Worm (Caenorhabditis elegans) whole organism, late embryonic: Measurements from ENCODE around the gene F01F1.2.

Experiments used
- F13H6.1 ChIP-seq: sonication (generic microtip); optimal IDR thresholded peaks from 2 replicates; lab custom pipeline; 2016; ENCODE audit warnings: missing genetic modification characterization, missing compliant biosample characterization
- K02D7.2 ChIP-seq: sonication (generic microtip); optimal IDR thresholded peaks from 2 replicates; lab custom pipeline; 2017; ENCODE audit warnings: mild to moderate bottlenecking, missing genetic modification characterization, missing compliant biosample characterization
- K09A11.1 ChIP-seq: sonication (generic microtip); optimal IDR thresholded peaks from 2 replicates; lab custom pipeline; 2017; ENCODE audit warnings: antibody characterized with exemption, mild to moderate bottlenecking, missing genetic modification characterization, missing compliant biosample characterization; ENCODE audit not compliant: insufficient read depth
- T23F11.4 ChIP-seq: fragments of 200-800 bp; sonication (Bioruptor generic); optimal IDR thresholded peaks from 2 replicates; lab custom pipeline; 2018; ENCODE audit warnings: mild to moderate bottlenecking, missing genetic modification characterization, missing compliant biosample characterization
- ahr-1 ChIP-seq: sonication (generic microtip); optimal IDR thresholded peaks from 2 replicates; lab custom pipeline; 2016; ENCODE audit warnings: missing genetic modification characterization, missing compliant biosample characterization
- ama-1 ChIP-seq: fragments of 150-350 bp; optimal IDR thresholded peaks from 2 replicates; lab custom pipeline; 2014
- ceh-14 ChIP-seq: sonication (generic microtip); optimal IDR thresholded peaks from 2 replicates; lab custom pipeline; 2016; ENCODE audit warnings: missing genotype, missing genetic modification characterization, missing compliant biosample characterization
- ceh-18 ChIP-seq: sonication (generic microtip); optimal IDR thresholded peaks from 2 replicates; lab custom pipeline; 2016; ENCODE audit warnings: missing genetic modification characterization, missing compliant biosample characterization
- ceh-31 ChIP-seq: sonication (generic microtip); optimal IDR thresholded peaks from 2 replicates; lab custom pipeline; 2016; ENCODE audit warnings: missing genetic modification characterization, missing compliant biosample characterization
- ceh-34 ChIP-seq: sonication (generic microtip); optimal IDR thresholded peaks from 2 replicates; lab custom pipeline; 2016; ENCODE audit warnings: mild to moderate bottlenecking, missing genetic modification characterization, missing compliant biosample characterization
- ceh-45 ChIP-seq: fragments of 200-800 bp; sonication (Bioruptor generic); IDR thresholded peaks from 2 replicates; pipeline ENCODE4 v1.3.6; 2022; ENCODE audit warnings: missing genetic modification reagents, missing genetic modification characterization, missing compliant biosample characterization
- ceh-48 ChIP-seq: sonication (generic microtip); optimal IDR thresholded peaks from 2 replicates; lab custom pipeline; 2016; ENCODE audit warnings: missing genetic modification characterization, inconsistent platforms, missing compliant biosample characterization
- ceh-9 ChIP-seq: sonication (generic microtip); optimal IDR thresholded peaks from 2 replicates; lab custom pipeline; 2016; ENCODE audit warnings: mild to moderate bottlenecking, missing genetic modification characterization, inconsistent platforms, missing compliant biosample characterization
- dmd-4 ChIP-seq: sonication (generic microtip); optimal IDR thresholded peaks from 2 replicates; lab custom pipeline; 2016; ENCODE audit warnings: borderline replicate concordance, missing genetic modification characterization, missing compliant biosample characterization
- elt-2 ChIP-seq: sonication (generic microtip); optimal IDR thresholded peaks from 2 replicates; lab custom pipeline; 2016; ENCODE audit warnings: missing genetic modification reagents, missing genetic modification characterization, missing compliant biosample characterization
- elt-4 ChIP-seq: sonication (generic microtip); optimal IDR thresholded peaks from 2 replicates; lab custom pipeline; 2016; ENCODE audit warnings: missing genetic modification characterization, missing compliant biosample characterization
- ets-4 ChIP-seq: sonication (generic microtip); optimal IDR thresholded peaks from 2 replicates; lab custom pipeline; 2016; ENCODE audit warnings: missing genetic modification characterization, missing compliant biosample characterization
- eyg-1 ChIP-seq: sonication (generic microtip); optimal IDR thresholded peaks from 2 replicates; lab custom pipeline; 2016; ENCODE audit warnings: missing genotype, missing genetic modification characterization, missing compliant biosample characterization
- fkh-6 ChIP-seq: sonication (generic microtip); optimal IDR thresholded peaks from 2 replicates; lab custom pipeline; 2016; ENCODE audit warnings: missing genetic modification characterization, missing compliant biosample characterization
- hlh-15 ChIP-seq: sonication (generic microtip); optimal IDR thresholded peaks from 2 replicates; lab custom pipeline; 2016; ENCODE audit warnings: missing genetic modification characterization, missing compliant biosample characterization
- hlh-30 ChIP-seq: sonication (generic microtip); optimal IDR thresholded peaks from 2 replicates; lab custom pipeline; 2017; ENCODE audit warnings: antibody characterized with exemption, missing genetic modification characterization, missing compliant biosample characterization; ENCODE audit not compliant: insufficient read depth
- hlh-8 ChIP-seq: sonication (generic microtip); optimal IDR thresholded peaks from 2 replicates; lab custom pipeline; 2016; ENCODE audit warnings: missing genotype, missing genetic modification characterization, missing compliant biosample characterization
- lim-6 ChIP-seq: sonication (generic microtip); optimal IDR thresholded peaks from 2 replicates; lab custom pipeline; 2016; ENCODE audit warnings: missing genetic modification characterization, missing compliant biosample characterization
- lin-11 ChIP-seq: fragments of 200-800 bp; sonication (Bioruptor generic); optimal IDR thresholded peaks from 2 replicates; lab custom pipeline; 2018; ENCODE audit warnings: mild to moderate bottlenecking, missing genetic modification characterization, missing compliant biosample characterization
- nfya-1 ChIP-seq: sonication (generic microtip); optimal IDR thresholded peaks from 2 replicates; lab custom pipeline; 2017; ENCODE audit warnings: missing genetic modification characterization, mild to moderate bottlenecking, missing compliant biosample characterization, antibody characterized with exemption, moderate library complexity
- nhr-11 ChIP-seq: fragments of 150-350 bp; optimal IDR thresholded peaks from 2 replicates; lab custom pipeline; 2014; ENCODE audit warnings: missing biosample characterization, missing genetic modification characterization
- npax-4 ChIP-seq: sonication (generic microtip); optimal IDR thresholded peaks from 2 replicates; lab custom pipeline; 2016; ENCODE audit warnings: missing genetic modification characterization, missing compliant biosample characterization
- pha-4 ChIP-seq: fragments of 150-350 bp; optimal IDR thresholded peaks from 2 replicates; lab custom pipeline; 2018; ENCODE audit warnings: missing biosample characterization, missing genetic modification reagents, missing genetic modification characterization
- pqm-1 ChIP-seq: sonication (generic microtip); optimal IDR thresholded peaks from 2 replicates; lab custom pipeline; 2016; ENCODE audit warnings: missing genetic modification characterization, missing compliant biosample characterization
- sdc-2 ChIP-seq: sonication (generic microtip); optimal IDR thresholded peaks from 2 replicates; lab custom pipeline; 2016; ENCODE audit warnings: missing genotype, missing genetic modification characterization, missing compliant biosample characterization
- sox-4 ChIP-seq: sonication (generic microtip); optimal IDR thresholded peaks from 2 replicates; lab custom pipeline; 2017; ENCODE audit warnings: mild to moderate bottlenecking, missing genetic modification characterization, inconsistent platforms, missing compliant biosample characterization
- tbx-2 ChIP-seq: sonication (generic microtip); optimal IDR thresholded peaks from 2 replicates; lab custom pipeline; 2016; ENCODE audit warnings: missing genetic modification characterization, missing compliant biosample characterization
- unc-3 ChIP-seq, 2 experiments: fragments of 200-800 bp in 1 of 2; sonication (Bioruptor generic) in 1 of 2; sonication (generic microtip) in 1 of 2; conservative IDR thresholded peaks in 1 of 2; optimal IDR thresholded peaks in 1 of 2; 2 replicates each; pipeline versions ENCODE4 v1.3.6 to Lab custom; 2016 to 2022; ENCODE audit warnings: missing compliant biosample characterization in 2 of 2, missing genetic modification characterization in 2 of 2, missing genetic modification reagents in 1 of 2
- unc-55 ChIP-seq: sonication (generic microtip); optimal IDR thresholded peaks from 2 replicates; lab custom pipeline; 2017; ENCODE audit warnings: missing biosample characterization, missing genetic modification reagents, missing genetic modification characterization
- unc-86 ChIP-seq: sonication (generic microtip); optimal IDR thresholded peaks from 2 replicates; lab custom pipeline; 2016; ENCODE audit warnings: missing genetic modification characterization, missing compliant biosample characterization
- ztf-16 ChIP-seq: sonication (generic microtip); optimal IDR thresholded peaks from 2 replicates; lab custom pipeline; 2017; ENCODE audit warnings: missing genetic modification characterization, missing compliant biosample characterization

F01F1.2 gene

ce11 chrIII:5884007-5884406 lies 5.7 kb downstream of the F01F1.2 start, which contains the start of gene C28H8.5:
TSS of gene C28H8.5 (plus strand) at chrIII:5884307.
- TF ChIP-seq npax-4 (tag; lab: Kevin White, UChicago) (no peak), ceh-31 (tag; lab: Kevin White, UChicago) (no peak), ama-1 (lab: Kevin White, UChicago) (no peak), ceh-34 (tag; lab: Kevin White, UChicago) (no peak), K09A11.1 (tag; lab: Kevin White, UChicago) (no peak), unc-3 (GFP tag; conservative IDR thresholded peaks at IDR 0.05; lab: Robert Waterston, UW) (no peak), unc-3 (tag; optimal IDR thresholded peaks at IDR 0.05; lab: Kevin White, UChicago) (no peak)

ce11 chrIII:5884459-5884858 lies 6.1 kb downstream of the F01F1.2 start:
- no peak for TF ChIP-seq T23F11.4 (GFP tag; lab: Kevin White, UChicago)
- TF ChIP-seq lim-6 (tag; lab: Kevin White, UChicago) = no peak
- TF ChIP-seq ztf-16 = no peak
- TF ChIP-seq elt-2 (tag; lab: Kevin White, UChicago) = no peak
- TF ChIP-seq K02D7.2 (tag; lab: Kevin White, UChicago) = no peak
- TF ChIP-seq ceh-31 (tag; lab: Kevin White, UChicago) = no peak
- TF ChIP-seq hlh-30 (tag; lab: Kevin White, UChicago) = no peak
- no peak for TF ChIP-seq ets-4 (tag; lab: Kevin White, UChicago)

ce11 chrIII:5886893-5887292 lies 8.5 kb downstream of the F01F1.2 start, which contains the start of gene C28H8.7:
TSS of gene C28H8.7 (minus strand) at chrIII:5886993.
- TF ChIP-seq pqm-1 (tag; lab: Kevin White, UChicago) = no peak
- TF ChIP-seq ceh-45 (GFP tag; lab: Robert Waterston, UW) = no peak
- no peak for TF ChIP-seq eyg-1
- TF ChIP-seq unc-55 = no peak
- no peak for TF ChIP-seq dmd-4 (tag; lab: Kevin White, UChicago)

- no peak for TF ChIP-seq nfya-1 (tag; lab: Kevin White, UChicago)
- no peak for TF ChIP-seq lin-11 (tag; lab: Kevin White, UChicago)
- no peak for TF ChIP-seq unc-55
- no peak for TF ChIP-seq ceh-48
- no peak for TF ChIP-seq F13H6.1 (tag; lab: Kevin White, UChicago)
- TF ChIP-seq sox-4 = no peak
- TF ChIP-seq fkh-6 = no peak
- no peak for TF ChIP-seq ceh-45 (GFP tag; lab: Robert Waterston, UW)
- TF ChIP-seq unc-86 (tag; lab: Kevin White, UChicago) = no peak
- TF ChIP-seq pqm-1 (tag; lab: Kevin White, UChicago) = no peak
- TF ChIP-seq pha-4 (tag; lab: Kevin White, UChicago) = no peak
- TF ChIP-seq nhr-11 = no peak
- TF ChIP-seq npax-4 (tag; lab: Kevin White, UChicago) = no peak
- no peak for TF ChIP-seq elt-4 (tag; lab: Kevin White, UChicago)
- TF ChIP-seq ceh-34 (tag; lab: Kevin White, UChicago) = no peak
Measured at ce11 chrIII:5888675-5889074, 10.3 kb downstream of the F01F1.2 start, which contains the start of gene C28H8.8. TSS of gene C28H8.8 (minus strand) at chrIII:5888775.

- TF ChIP-seq ceh-18 (tag; lab: Kevin White, UChicago) = peak; percentile 15
- TF ChIP-seq sdc-2 (tag; lab: Kevin White, UChicago) = no peak
Measured at ce11 chrIII:5892909-5893308, 14.6 kb downstream of the F01F1.2 start.

- TF ChIP-seq ceh-34 (tag; lab: Kevin White, UChicago) (no peak), unc-3 (GFP tag; conservative IDR thresholded peaks at IDR 0.05; lab: Robert Waterston, UW) (no peak), unc-3 (tag; optimal IDR thresholded peaks at IDR 0.05; lab: Kevin White, UChicago) (no peak), unc-55 (no peak), tbx-2 (no peak), unc-86 (tag; lab: Kevin White, UChicago) (no peak), dmd-4 (tag; lab: Kevin White, UChicago) (no peak), ceh-9 (tag; lab: Kevin White, UChicago) (no peak), sdc-2 (tag; lab: Kevin White, UChicago) (no peak), hlh-8 (no peak), hlh-15 (tag; lab: Kevin White, UChicago) (no peak), ceh-14 (tag; lab: Kevin White, UChicago) (no peak), ahr-1 (tag; lab: Kevin White, UChicago) (no peak)
- TF ChIP-seq, all 69 proteins: peak for 0
Measured at ce11 chrIII:5895913-5896312, 17.6 kb downstream of the F01F1.2 start, which contains the start of gene pxl-1. TSS of gene pxl-1 (minus strand) at chrIII:5896013.
